Worm (Caenorhabditis elegans) whole organism, L3 larva: ENCODE results near the gene T19D12.4.

ENCODE experiments used
- elt-3 ChIP-seq, 3 experiments: fragments of 150-350 bp in 1 of 3; sonication (generic microtip) in 2 of 3; optimal IDR thresholded peaks; 2 replicates in 2 of 3; 4 replicates in 1 of 3; lab custom pipeline; 2014 to 2017; ENCODE audit warnings: missing biosample characterization in 3 of 3, missing genetic modification characterization in 3 of 3
- fkh-2 ChIP-seq: fragments of 150-350 bp; optimal IDR thresholded peaks from 2 replicates; lab custom pipeline; 2014; ENCODE audit warnings: missing biosample characterization, missing genetic modification reagents, missing genetic modification characterization
- lin-15B ChIP-seq: fragments of 150-350 bp; optimal IDR thresholded peaks from 2 replicates; lab custom pipeline; 2014; ENCODE audit warnings: missing biosample characterization, missing genetic modification characterization
- nhr-76 ChIP-seq: fragments of 150-350 bp; sonication (generic microtip); optimal IDR thresholded peaks from 5 replicates; lab custom pipeline; 2014; ENCODE audit warnings: missing biosample characterization, missing genetic modification characterization
- snpc-4 ChIP-seq: fragments of 150-350 bp; optimal IDR thresholded peaks from 2 replicates; lab custom pipeline; 2014; ENCODE audit warnings: missing biosample characterization, missing genetic modification characterization
- zag-1 ChIP-seq: fragments of 150-350 bp; optimal IDR thresholded peaks from 2 replicates; lab custom pipeline; 2014; ENCODE audit warnings: missing biosample characterization, missing genetic modification characterization

- TF ChIP-seq snpc-4 (tag; lab: Kevin White, UChicago) (no peak), zag-1 (tag; lab: Kevin White, UChicago) (no peak), nhr-76 (tag; lab: Kevin White, UChicago) (no peak), lin-15B (no peak), fkh-2 (tag; lab: Kevin White, UChicago) (no peak), elt-3 (tag; optimal IDR thresholded peaks at IDR 0.05; lab: Kevin White, UChicago) (no peak)
These were observed 32.9 kb downstream of the T19D12.4 start for ce11 chrII:6663799-6664198.
